Worm (Caenorhabditis elegans) whole organism, mixed stage, embryonic: Measurements from ENCODE around the gene mod-1.

Experiments
- M03D4.4 ChIP-seq: sonication (generic microtip); optimal IDR thresholded peaks from 2 replicates; lab custom pipeline; 2017; ENCODE audit warnings: mild to moderate bottlenecking, missing genetic modification characterization, missing compliant biosample characterization
- bed-3 ChIP-seq: fragments of 200-800 bp; sonication (Bioruptor generic); optimal IDR thresholded peaks from 3 replicates; lab custom pipeline; 2018; ENCODE audit warnings: mild to moderate bottlenecking, missing genetic modification characterization, moderate library complexity, missing compliant biosample characterization
- blmp-1 ChIP-seq: fragments of 150-350 bp; optimal IDR thresholded peaks from 2 replicates; lab custom pipeline; 2014; ENCODE audit warnings: missing biosample characterization, missing genetic modification characterization
- ceh-39 ChIP-seq: fragments of 150-350 bp; optimal IDR thresholded peaks from 2 replicates; lab custom pipeline; 2014; ENCODE audit warnings: missing biosample characterization, missing genetic modification characterization
- ceh-43 ChIP-seq: fragments of 200-800 bp; sonication (Bioruptor generic); optimal IDR thresholded peaks from 2 replicates; lab custom pipeline; 2018; ENCODE audit warnings: mild to moderate bottlenecking, missing genetic modification characterization, moderate library complexity, missing compliant biosample characterization
- ces-1 ChIP-seq: fragments of 150-350 bp; optimal IDR thresholded peaks from 2 replicates; lab custom pipeline; 2014; ENCODE audit warnings: missing biosample characterization, missing genetic modification reagents, missing genetic modification characterization
- cnd-1 ChIP-seq: fragments of 200-800 bp; sonication (Bioruptor generic); optimal IDR thresholded peaks from 2 replicates; lab custom pipeline; 2018; ENCODE audit warnings: mild to moderate bottlenecking, missing genetic modification characterization, missing compliant biosample characterization
- drap-1 ChIP-seq: fragments of 200-800 bp; sonication (Bioruptor generic); optimal IDR thresholded peaks from 3 replicates; lab custom pipeline; 2018; ENCODE audit warnings: mild to moderate bottlenecking, missing genetic modification characterization, missing compliant biosample characterization
- elt-1 ChIP-seq: sonication (generic microtip); optimal IDR thresholded peaks from 2 replicates; lab custom pipeline; 2017; ENCODE audit warnings: missing genetic modification characterization, mild to moderate bottlenecking, missing compliant biosample characterization, antibody characterized with exemption, moderate library complexity, borderline replicate concordance; ENCODE audit not compliant: insufficient read depth
- elt-3 ChIP-seq: fragments of 150-350 bp; optimal IDR thresholded peaks from 2 replicates; lab custom pipeline; 2014; ENCODE audit warnings: missing biosample characterization, missing genetic modification characterization
- flh-1 ChIP-seq: fragments of 200-800 bp; sonication (Bioruptor generic); optimal IDR thresholded peaks from 2 replicates; lab custom pipeline; 2018; ENCODE audit warnings: mild to moderate bottlenecking, missing genetic modification characterization, moderate library complexity, missing compliant biosample characterization
- hlh-1 ChIP-seq: fragments of 150-350 bp; optimal IDR thresholded peaks from 2 replicates; lab custom pipeline; 2014; ENCODE audit warnings: missing biosample characterization, missing genetic modification reagents, missing genetic modification characterization
- lin-13 ChIP-seq: fragments of 150-350 bp; optimal IDR thresholded peaks from 2 replicates; lab custom pipeline; 2014; ENCODE audit warnings: missing biosample characterization, missing genetic modification characterization
- lin-32 ChIP-seq: fragments of 200-800 bp; sonication (Bioruptor generic); optimal IDR thresholded peaks from 2 replicates; lab custom pipeline; 2018; ENCODE audit warnings: mild to moderate bottlenecking, missing genetic modification characterization, missing compliant biosample characterization
- lsy-2 ChIP-seq: fragments of 150-350 bp; optimal IDR thresholded peaks from 2 replicates; lab custom pipeline; 2014; ENCODE audit warnings: missing biosample characterization, missing genetic modification characterization
- mab-5 ChIP-seq: fragments of 150-350 bp; optimal IDR thresholded peaks from 2 replicates; lab custom pipeline; 2014; ENCODE audit warnings: missing biosample characterization, missing genetic modification characterization
- mep-1 ChIP-seq: fragments of 150-350 bp; optimal IDR thresholded peaks from 2 replicates; lab custom pipeline; 2017; ENCODE audit warnings: missing biosample characterization, missing genetic modification reagents, missing genetic modification characterization, inconsistent platforms
- mls-2 ChIP-seq: sonication (generic microtip); optimal IDR thresholded peaks from 2 replicates; lab custom pipeline; 2016; ENCODE audit warnings: mild to moderate bottlenecking, missing genetic modification characterization, moderate library complexity, missing compliant biosample characterization
- nhr-237 ChIP-seq: fragments of 150-350 bp; optimal IDR thresholded peaks from 2 replicates; lab custom pipeline; 2014; ENCODE audit warnings: missing biosample characterization, missing genetic modification characterization
- nhr-28 ChIP-seq: fragments of 150-350 bp; optimal IDR thresholded peaks from 2 replicates; lab custom pipeline; 2014; ENCODE audit warnings: missing biosample characterization, missing genetic modification characterization
- nhr-76 ChIP-seq: sonication (generic microtip); optimal IDR thresholded peaks from 2 replicates; lab custom pipeline; 2017; ENCODE audit warnings: missing biosample characterization, missing genetic modification characterization
- pha-4 ChIP-seq: fragments of 150-350 bp; optimal IDR thresholded peaks from 2 replicates; lab custom pipeline; 2018; ENCODE audit warnings: missing biosample characterization, missing genetic modification reagents, missing genetic modification characterization
- sem-2 ChIP-seq: fragments of 200-800 bp; sonication (Bioruptor generic); optimal IDR thresholded peaks from 2 replicates; lab custom pipeline; 2018; ENCODE audit warnings: mild to moderate bottlenecking, missing genetic modification characterization, missing compliant biosample characterization
- snpc-4 ChIP-seq: fragments of 150-350 bp; optimal IDR thresholded peaks from 2 replicates; lab custom pipeline; 2014; ENCODE audit warnings: missing biosample characterization, missing genetic modification characterization
- sptf-1 ChIP-seq: sonication (generic microtip); optimal IDR thresholded peaks from 2 replicates; lab custom pipeline; 2017; ENCODE audit warnings: mild to moderate bottlenecking, missing genetic modification characterization, moderate library complexity, missing compliant biosample characterization
- tbx-8 ChIP-seq: fragments of 200-800 bp; sonication (Bioruptor generic); optimal IDR thresholded peaks from 2 replicates; lab custom pipeline; 2018; ENCODE audit warnings: mild to moderate bottlenecking, missing genetic modification characterization, moderate library complexity, missing compliant biosample characterization
- unc-120 ChIP-seq: sonication (generic microtip); optimal IDR thresholded peaks from 2 replicates; lab custom pipeline; 2017; ENCODE audit warnings: missing genetic modification characterization, missing compliant biosample characterization; ENCODE audit not compliant: poor library complexity, severe bottlenecking
- unc-62 ChIP-seq: fragments of 150-350 bp; optimal IDR thresholded peaks from 2 replicates; lab custom pipeline; 2014; ENCODE audit warnings: missing biosample characterization, missing genetic modification reagents, missing genetic modification characterization
- zip-8 ChIP-seq: fragments of 150-350 bp; optimal IDR thresholded peaks from 2 replicates; lab custom pipeline; 2014; ENCODE audit warnings: missing biosample characterization, missing genetic modification characterization
- ztf-11 ChIP-seq: fragments of 150-350 bp; optimal IDR thresholded peaks from 2 replicates; lab custom pipeline; 2014; ENCODE audit warnings: missing biosample characterization, missing genetic modification characterization

Gene mod-1

ce11 chrV:8928967-8929366, 15.1 kb upstream of the mod-1 start, which contains the start of gene H14N18.4:
H14N18.4 (minus strand) TSS chrV:8928978.
- TF ChIP-seq hlh-1 (tag; lab: Kevin White, UChicago) (no peak), bed-3 (no peak), lin-13 (no peak), M03D4.4 (tag; lab: Kevin White, UChicago) (no peak), sptf-1 (tag; lab: Kevin White, UChicago) (no peak), sem-2 (GFP tag; lab: Kevin White, UChicago) (no peak), unc-120 (tag; lab: Kevin White, UChicago) (no peak), lin-32 (no peak), elt-1 (tag; lab: Kevin White, UChicago) (no peak), mls-2 (tag; lab: Kevin White, UChicago) (no peak), ceh-43 (GFP tag; lab: Kevin White, UChicago) (no peak), nhr-237 (tag; lab: Kevin White, UChicago) (no peak), snpc-4 (tag; lab: Kevin White, UChicago) (no peak), zip-8 (no peak), flh-1 (GFP tag; lab: Kevin White, UChicago) (no peak), blmp-1 (no peak), ztf-11 (tag; lab: Kevin White, UChicago) (no peak), cnd-1 (tag; lab: Kevin White, UChicago) (no peak)
- TF ChIP-seq, all 35 proteins: peak for 0

DNA sequence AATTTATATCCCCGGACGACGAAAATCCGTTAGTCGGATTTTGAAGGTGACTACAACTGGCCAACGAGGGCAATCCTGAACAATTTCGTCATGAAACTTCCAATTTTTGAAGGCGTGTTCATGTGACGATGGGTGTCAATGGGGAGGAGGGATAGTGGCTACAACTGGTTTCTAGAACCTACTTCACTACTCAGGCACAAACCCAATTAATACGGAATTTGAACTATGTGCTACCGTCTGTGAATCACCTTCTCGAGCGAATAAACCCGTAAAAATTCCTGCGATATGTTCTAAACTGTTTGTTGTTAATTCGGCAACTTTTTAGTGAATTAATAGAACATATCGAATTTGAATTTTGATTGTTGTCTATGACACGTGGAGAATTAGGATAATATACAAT, 13.9 kb upstream of the mod-1 start:
- TF ChIP-seq snpc-4 (tag; lab: Kevin White, UChicago) (no peak), ces-1 (GFP tag; lab: Kevin White, UChicago) (no peak), mls-2 (tag; lab: Kevin White, UChicago) (no peak)
- TF ChIP-seq, all 35 proteins: peak for 0

ce11 chrV:8922781-8923180, 8.9 kb upstream of the mod-1 start, which contains the start of gene ttr-47:
ttr-47 (plus strand) TSS chrV:8923088.
- TF ChIP-seq drap-1 (GFP tag; lab: Kevin White, UChicago) (no peak), hlh-1 (tag; lab: Kevin White, UChicago) (peak; percentile 2)
- TF ChIP-seq, all 35 proteins: peak for 1

DNA sequence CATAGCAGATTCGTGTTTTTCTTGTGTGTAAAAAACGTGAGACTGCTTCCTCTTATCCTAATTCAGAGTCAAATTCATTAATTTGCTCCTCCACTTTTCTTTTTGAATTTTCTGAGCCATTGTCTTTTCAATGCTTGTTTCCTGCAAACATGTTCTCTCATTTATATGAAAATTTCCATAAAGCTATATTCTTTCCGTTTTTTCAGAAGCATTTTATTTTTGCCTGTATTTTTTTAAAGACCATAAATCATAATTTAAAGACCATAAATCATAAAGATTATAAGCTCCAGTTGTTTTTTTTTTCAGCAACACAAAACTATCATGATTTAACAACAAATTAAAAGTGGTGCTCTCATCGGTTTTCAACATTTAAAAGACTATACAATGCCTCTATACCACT, 6.9 kb downstream of the mod-1 start, which contains the start of gene frpr-11:
TSS of gene frpr-11 (plus strand) at position 301 of the 400 bp plus-strand sequence.
- TF ChIP-seq elt-3 (tag; lab: Kevin White, UChicago): no peak
- no peak for TF ChIP-seq unc-120 (tag; lab: Kevin White, UChicago)
- no peak for TF ChIP-seq elt-1 (tag; lab: Kevin White, UChicago)
- TF ChIP-seq pha-4 (tag; lab: Kevin White, UChicago): no peak
- TF ChIP-seq unc-62: no peak
- TF ChIP-seq ztf-11 (tag; lab: Kevin White, UChicago): no peak
- TF ChIP-seq, all 35 proteins: peak for 0

- TF ChIP-seq blmp-1 (no peak), ztf-11 (tag; lab: Kevin White, UChicago) (no peak), lin-32 (no peak), sptf-1 (tag; lab: Kevin White, UChicago) (no peak), zip-8 (no peak), ceh-43 (GFP tag; lab: Kevin White, UChicago) (no peak), ces-1 (GFP tag; lab: Kevin White, UChicago) (no peak), nhr-237 (tag; lab: Kevin White, UChicago) (no peak), unc-62 (no peak), nhr-28 (no peak), tbx-8 (GFP tag; lab: Kevin White, UChicago) (no peak), cnd-1 (tag; lab: Kevin White, UChicago) (no peak), hlh-1 (tag; lab: Kevin White, UChicago) (no peak), nhr-76 (tag; lab: Kevin White, UChicago) (no peak), pha-4 (tag; lab: Kevin White, UChicago) (no peak), flh-1 (GFP tag; lab: Kevin White, UChicago) (no peak), mep-1 (tag; lab: Kevin White, UChicago) (no peak)
- TF ChIP-seq, all 35 proteins: peak for 0
Measured at ce11 chrV:8905656-8906055, 8.2 kb downstream of the mod-1 start.

- TF ChIP-seq lsy-2 (tag; lab: Kevin White, UChicago) (no peak), M03D4.4 (tag; lab: Kevin White, UChicago) (no peak), mab-5 (tag; lab: Kevin White, UChicago) (no peak), ceh-39 (tag; lab: Kevin White, UChicago) (no peak), zip-8 (no peak), elt-3 (tag; lab: Kevin White, UChicago) (no peak), hlh-1 (tag; lab: Kevin White, UChicago) (no peak)
Measured at ce11 chrV:8903916-8904315, 9.9 kb downstream of the mod-1 start.
